Fruit fly (Drosophila melanogaster) whole organism, embryonic: ENCODE data around the gene Chd3.
A peak's percentile ranks its signal among the peaks of the same experiment; 100 is the strongest.

Experiments used
- Ada2b ChIP-seq: fragments of 200-800 bp; sonication (Bioruptor generic); IDR thresholded peaks from 2 replicates; pipeline ENCODE4 v1.3.6; 2022; ENCODE audit warnings: missing biosample characterization, missing genetic modification characterization
- CG11695 ChIP-seq: fragments of 200-800 bp; sonication (Bioruptor generic); IDR thresholded peaks from 3 replicates; pipeline ENCODE4 v1.3.6; 2022; ENCODE audit warnings: missing biosample characterization, missing genetic modification characterization
- CG12104 ChIP-seq: fragments of 200-800 bp; sonication (Bioruptor generic); optimal IDR thresholded peaks from 3 replicates; lab custom pipeline; 2016; ENCODE audit warnings: missing biosample characterization, missing genetic modification characterization
- CG12391 ChIP-seq: fragments of 200-800 bp; sonication (Bioruptor generic); optimal IDR thresholded peaks from 3 replicates; lab custom pipeline; 2018; ENCODE audit warnings: missing biosample characterization, mild to moderate bottlenecking, missing genetic modification characterization, moderate library complexity
- CG12769 ChIP-seq: fragments of 200-800 bp; sonication (Bioruptor generic); optimal IDR thresholded peaks from 2 replicates; lab custom pipeline; 2019; ENCODE audit warnings: missing biosample characterization, mild to moderate bottlenecking, missing genetic modification characterization, moderate library complexity
- CG15011 ChIP-seq: fragments of 200-800 bp; sonication (Bioruptor generic); optimal IDR thresholded peaks from 3 replicates; lab custom pipeline; 2018; ENCODE audit warnings: missing biosample characterization, mild to moderate bottlenecking, missing genetic modification characterization
- CG15269 ChIP-seq: fragments of 200-800 bp; sonication (Bioruptor generic); optimal IDR thresholded peaks from 2 replicates; lab custom pipeline; 2018; ENCODE audit warnings: missing biosample characterization, mild to moderate bottlenecking, missing genetic modification characterization, moderate library complexity
- CG15514 ChIP-seq: fragments of 200-800 bp; sonication (Bioruptor generic); optimal IDR thresholded peaks from 3 replicates; lab custom pipeline; 2017; ENCODE audit warnings: missing biosample characterization, missing genetic modification characterization, mild to moderate bottlenecking, moderate library complexity, missing genetic modification reagents
- CG17385 ChIP-seq: fragments of 200-800 bp; sonication (Bioruptor generic); optimal IDR thresholded peaks from 3 replicates; lab custom pipeline; 2018; ENCODE audit warnings: missing biosample characterization, mild to moderate bottlenecking, missing genetic modification characterization
- CG17612 ChIP-seq: fragments of 200-800 bp; sonication (Bioruptor generic); IDR thresholded peaks from 2 replicates; pipeline ENCODE4 v1.3.6; 2022; ENCODE audit warnings: missing biosample characterization, missing genetic modification characterization
- CG2120 ChIP-seq: fragments of 200-800 bp; sonication (Bioruptor generic); optimal IDR thresholded peaks from 3 replicates; lab custom pipeline; 2016; ENCODE audit warnings: missing biosample characterization, missing genetic modification characterization
- CG2202 ChIP-seq: fragments of 200-800 bp; sonication (Bioruptor generic); optimal IDR thresholded peaks from 2 replicates; lab custom pipeline; 2018; ENCODE audit warnings: missing biosample characterization, mild to moderate bottlenecking, missing genetic modification characterization
- CG30431 ChIP-seq: fragments of 200-800 bp; sonication (Bioruptor generic); optimal IDR thresholded peaks from 2 replicates; lab custom pipeline; 2017; ENCODE audit warnings: missing biosample characterization, missing genetic modification characterization
- CG31441 ChIP-seq: fragments of 200-800 bp; sonication (Bioruptor generic); IDR thresholded peaks from 2 replicates; pipeline ENCODE4 v1.3.6; 2022; ENCODE audit warnings: missing biosample characterization, missing genetic modification characterization
- CG34422 ChIP-seq: fragments of 200-800 bp; sonication (Bioruptor generic); IDR thresholded peaks from 3 replicates; pipeline ENCODE4 v1.3.6; 2022; ENCODE audit warnings: missing biosample characterization, missing genetic modification characterization
- CG6175 ChIP-seq: fragments of 200-800 bp; sonication (Bioruptor generic); IDR thresholded peaks from 3 replicates; pipeline ENCODE4 v1.3.6; 2022; ENCODE audit warnings: missing biosample characterization, missing genetic modification characterization
- CG8765 ChIP-seq: fragments of 200-800 bp; sonication (Bioruptor generic); IDR thresholded peaks from 2 replicates; pipeline ENCODE4 v1.3.6; 2022; ENCODE audit warnings: missing biosample characterization, missing genetic modification characterization
- Chrac-16 ChIP-seq: fragments of 200-800 bp; sonication (Bioruptor generic); optimal IDR thresholded peaks from 3 replicates; lab custom pipeline; 2016; ENCODE audit warnings: missing biosample characterization, missing genetic modification characterization
- D ChIP-seq, 2 experiments: fragments of 200-800 bp in 1 of 2; fragments of >200 bp in 1 of 2; sonication (Bioruptor generic) in 1 of 2; optimal IDR thresholded peaks; 2 replicates in 1 of 2; 3 replicates in 1 of 2; lab custom pipeline; 2017; ENCODE audit warnings: mild to moderate bottlenecking in 1 of 2, missing biosample characterization in 1 of 2, missing genetic modification characterization in 1 of 2, missing genetic modification reagents in 1 of 2
- D19B ChIP-seq: fragments of 200-800 bp; sonication (Bioruptor generic); optimal IDR thresholded peaks from 2 replicates; lab custom pipeline; 2017; ENCODE audit warnings: missing biosample characterization, mild to moderate bottlenecking, missing genetic modification characterization
- Deaf1 ChIP-seq: fragments of 200-800 bp; optimal IDR thresholded peaks from 3 replicates; lab custom pipeline; 2019; ENCODE audit warnings: missing biosample characterization, mild to moderate bottlenecking, missing genetic modification characterization, moderate library complexity
- Fer3 ChIP-seq: fragments of 200-800 bp; sonication (Bioruptor generic); optimal IDR thresholded peaks from 2 replicates; lab custom pipeline; 2018; ENCODE audit warnings: missing biosample characterization, mild to moderate bottlenecking, missing genetic modification characterization, moderate library complexity
- Hmx ChIP-seq: fragments of 200-800 bp; sonication (Bioruptor generic); optimal IDR thresholded peaks from 2 replicates; lab custom pipeline; 2016; ENCODE audit warnings: missing biosample characterization, missing genetic modification characterization
- Jarid2 ChIP-seq: fragments of 200-800 bp; sonication (Bioruptor generic); optimal IDR thresholded peaks from 3 replicates; lab custom pipeline; 2017; ENCODE audit warnings: mild to moderate bottlenecking, missing biosample characterization, missing genetic modification reagents, missing genetic modification characterization
- Kr ChIP-seq: fragments of 200-800 bp; sonication (Bioruptor generic); optimal IDR thresholded peaks from 2 replicates; lab custom pipeline; 2017; ENCODE audit warnings: missing biosample characterization, mild to moderate bottlenecking, missing genetic modification characterization
- Lim3 ChIP-seq: fragments of 200-800 bp; sonication (Bioruptor generic); IDR thresholded peaks from 2 replicates; pipeline ENCODE4 v1.3.6; 2022; ENCODE audit warnings: missing biosample characterization, missing genetic modification characterization
- Lpt ChIP-seq: fragments of >200 bp; optimal IDR thresholded peaks from 2 replicates; lab custom pipeline; 2018; ENCODE audit warnings: missing biosample characterization, missing genetic modification characterization
- Nf-YA ChIP-seq: fragments of 200-800 bp; sonication (Bioruptor generic); IDR thresholded peaks from 2 replicates; pipeline ENCODE4 v1.3.6; 2022; ENCODE audit warnings: missing biosample characterization, missing genetic modification characterization
- Sin3A ChIP-seq: fragments of >200 bp; optimal IDR thresholded peaks from 2 replicates; lab custom pipeline; 2018
- Trl ChIP-seq, 3 experiments: fragments of >200 bp in 2 of 3; fragments of 200-800 bp in 1 of 3; sonication (Bioruptor generic) in 1 of 3; optimal IDR thresholded peaks; 2 replicates in 1 of 3; 3 replicates in 2 of 3; lab custom pipeline; 2016 to 2017; ENCODE audit warnings: missing biosample characterization in 1 of 3, missing genetic modification characterization in 1 of 3
- ab ChIP-seq: fragments of 200-800 bp; sonication (Bioruptor generic); optimal IDR thresholded peaks from 2 replicates; lab custom pipeline; 2016; ENCODE audit warnings: missing biosample characterization, missing genetic modification characterization
- caup ChIP-seq: fragments of 200-800 bp; sonication (Bioruptor generic); optimal IDR thresholded peaks from 3 replicates; lab custom pipeline; 2017; ENCODE audit warnings: missing biosample characterization, mild to moderate bottlenecking, missing genetic modification characterization, moderate library complexity; ENCODE audit not compliant: severe bottlenecking
- dati ChIP-seq: fragments of 200-800 bp; sonication (Bioruptor generic); IDR thresholded peaks from 2 replicates; pipeline ENCODE4 v1.3.6; 2022; ENCODE audit warnings: missing biosample characterization, missing genetic modification characterization
- dmrt99B ChIP-seq: fragments of 200-800 bp; sonication (Bioruptor generic); optimal IDR thresholded peaks from 2 replicates; lab custom pipeline; 2018; ENCODE audit warnings: missing biosample characterization, mild to moderate bottlenecking, missing genetic modification characterization, moderate library complexity
- fd102C ChIP-seq: fragments of 200-800 bp; sonication (Bioruptor generic); optimal IDR thresholded peaks from 2 replicates; lab custom pipeline; 2018; ENCODE audit warnings: missing biosample characterization, mild to moderate bottlenecking, missing genetic modification characterization, moderate library complexity
- fu2 ChIP-seq: fragments of 200-800 bp; sonication (Bioruptor generic); optimal IDR thresholded peaks from 2 replicates; lab custom pipeline; 2016; ENCODE audit warnings: missing biosample characterization, missing genetic modification characterization
- grau ChIP-seq: fragments of 200-800 bp; optimal IDR thresholded peaks from 3 replicates; lab custom pipeline; 2019; ENCODE audit warnings: missing biosample characterization, mild to moderate bottlenecking, missing genetic modification characterization, moderate library complexity
- gro ChIP-seq: fragments of 200-800 bp; sonication (Bioruptor generic); optimal IDR thresholded peaks from 2 replicates; lab custom pipeline; 2016; ENCODE audit warnings: missing biosample characterization, missing genetic modification characterization
- her ChIP-seq: fragments of 200-800 bp; sonication (Bioruptor generic); optimal IDR thresholded peaks from 2 replicates; lab custom pipeline; 2016; ENCODE audit warnings: missing biosample characterization, missing genetic modification characterization
- klu ChIP-seq: fragments of 200-800 bp; sonication (Bioruptor generic); IDR thresholded peaks from 2 replicates; pipeline ENCODE4 v1.3.6; 2022; ENCODE audit warnings: missing biosample characterization, missing genetic modification characterization
- oc ChIP-seq: fragments of 200-800 bp; sonication (Bioruptor generic); optimal IDR thresholded peaks from 2 replicates; lab custom pipeline; 2018; ENCODE audit warnings: missing biosample characterization, mild to moderate bottlenecking, missing genetic modification characterization, moderate library complexity
- prd ChIP-seq, 3 experiments: fragments of >200 bp in 2 of 3; fragments of 200-800 bp in 1 of 3; sonication (Bioruptor generic) in 1 of 3; optimal IDR thresholded peaks in 2 of 3; IDR thresholded peaks in 1 of 3; 2 replicates in 2 of 3; 3 replicates in 1 of 3; pipeline versions ENCODE4 v1.3.6 to Lab custom; 2017 to 2022; ENCODE audit warnings: missing biosample characterization in 1 of 3, missing genetic modification characterization in 1 of 3
- sens-2 ChIP-seq: fragments of 200-800 bp; sonication (Bioruptor generic); IDR thresholded peaks from 2 replicates; pipeline ENCODE4 v1.3.6; 2022; ENCODE audit warnings: missing biosample characterization, missing genetic modification characterization
- shn ChIP-seq: fragments of 200-800 bp; sonication (Bioruptor generic); optimal IDR thresholded peaks from 3 replicates; lab custom pipeline; 2016; ENCODE audit warnings: missing biosample characterization, missing genetic modification characterization
- sug ChIP-seq: fragments of 200-800 bp; optimal IDR thresholded peaks from 2 replicates; lab custom pipeline; 2019; ENCODE audit warnings: missing biosample characterization, mild to moderate bottlenecking, missing genetic modification characterization, moderate library complexity
- tin ChIP-seq: fragments of 200-800 bp; sonication (Bioruptor generic); optimal IDR thresholded peaks from 3 replicates; lab custom pipeline; 2016; ENCODE audit warnings: missing biosample characterization, missing genetic modification characterization
- tio ChIP-seq: fragments of 200-800 bp; sonication (Bioruptor generic); optimal IDR thresholded peaks from 2 replicates; lab custom pipeline; 2017; ENCODE audit warnings: missing biosample characterization, missing genetic modification characterization, inconsistent platforms
- ttk ChIP-seq: fragments of 200-800 bp; sonication (Bioruptor generic); IDR thresholded peaks from 2 replicates; pipeline ENCODE4 v2.1.2; 2022; ENCODE audit warnings: missing biosample characterization, missing genetic modification characterization
- tup ChIP-seq: fragments of 200-800 bp; sonication (Bioruptor generic); optimal IDR thresholded peaks from 2 replicates; lab custom pipeline; 2016; ENCODE audit warnings: missing biosample characterization, mild to moderate bottlenecking, missing genetic modification characterization, moderate library complexity

Chd3 gene

DNA sequence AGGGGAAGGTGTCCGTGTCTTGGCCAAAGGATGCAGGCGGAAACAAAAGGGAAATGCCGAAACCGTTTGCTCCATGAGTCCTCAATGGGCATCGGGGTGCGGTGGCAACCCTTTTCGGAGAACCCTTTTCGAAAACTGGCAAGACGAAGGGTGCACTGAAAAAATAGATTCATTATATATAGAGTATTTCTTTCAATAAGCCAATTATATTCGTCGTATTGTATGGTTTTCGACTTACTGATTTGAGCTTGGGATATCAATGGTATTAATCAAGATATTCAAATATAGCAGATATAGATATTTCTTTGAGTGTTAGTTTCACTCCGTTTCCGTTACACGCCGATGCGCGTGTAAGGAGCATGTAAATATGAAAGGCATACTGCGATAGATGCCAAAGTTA is 4.7 kb upstream of the Chd3 start (continued):
- TF ChIP-seq CG12769 (tag; lab: Kevin White, UChicago) (peak; percentile 3), CG2120 (GFP tag; lab: Kevin White, UChicago) (peak; percentile 35), Ada2b (GFP tag; lab: Robert Waterston, UW) (0 out of 2 replicates have a peak, but pooled peaks have one; percentile 9), CG17385 (GFP tag; lab: Kevin White, UChicago) (no peak)

DNA sequence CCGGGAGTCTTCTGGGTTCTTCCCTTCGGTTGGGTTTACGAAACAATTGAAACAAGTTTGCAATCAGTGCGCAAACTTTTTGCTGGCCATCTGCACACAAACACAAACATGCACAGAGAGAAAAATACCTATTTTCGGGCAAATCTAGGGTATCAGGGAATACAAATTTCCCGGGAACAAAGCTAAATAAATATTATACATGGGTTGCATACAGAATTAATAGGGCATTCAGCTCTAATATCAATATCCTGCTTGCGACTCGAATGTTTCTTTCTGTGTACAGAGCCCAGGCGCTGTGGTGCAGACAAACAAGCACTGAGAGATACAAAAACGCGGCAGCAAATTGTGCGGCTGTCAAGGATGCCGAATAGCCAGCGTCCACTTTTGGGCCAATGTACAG is 2.9 kb upstream of the Chd3 start:
- no peak for TF ChIP-seq sens-2 (GFP tag; lab: Robert Waterston, UW)
- TF ChIP-seq Fer3 (tag; lab: Kevin White, UChicago), result no peak
- TF ChIP-seq klu (GFP tag; lab: Robert Waterston, UW), result no peak
- no peak for TF ChIP-seq Chrac-16 (GFP tag; lab: Kevin White, UChicago)
- TF ChIP-seq her (GFP tag; lab: Kevin White, UChicago), result no peak
- no peak for TF ChIP-seq CG2202 (tag; lab: Kevin White, UChicago)
- no peak for TF ChIP-seq CG6175 (GFP tag; lab: Robert Waterston, UW)
- peak; percentile 51; the same call in 1 of the 3 replicates for TF ChIP-seq CG34422 (GFP tag; lab: Robert Waterston, UW)
- TF ChIP-seq ttk (GFP tag; lab: Robert Waterston, UW), result 0 out of 2 replicates have a peak, but pooled peaks have one; percentile 19
- TF ChIP-seq CG8765, result no peak
- TF ChIP-seq D19B (GFP tag; lab: Kevin White, UChicago), result no peak
- no peak for TF ChIP-seq CG15011 (GFP tag; lab: Kevin White, UChicago)
- no peak for TF ChIP-seq Jarid2 (GFP tag; lab: Kevin White, UChicago)
- TF ChIP-seq Lpt, result no peak
- TF ChIP-seq Trl (optimal IDR thresholded peaks at IDR 0.05; lab: Kevin White, UChicago), result no peak
- peak; percentile 45 for TF ChIP-seq Trl (GFP tag; optimal IDR thresholded peaks at IDR 0.05; lab: Kevin White, UChicago)
- peak; percentile 36 for TF ChIP-seq CG12769 (tag; lab: Kevin White, UChicago)
- no peak for TF ChIP-seq Lim3
- TF ChIP-seq gro (GFP tag; lab: Kevin White, UChicago), result no peak
- TF ChIP-seq fu2 (GFP tag; lab: Kevin White, UChicago), result no peak
- no peak for TF ChIP-seq CG31441 (GFP tag; lab: Robert Waterston, UW)
- TF ChIP-seq fd102C (GFP tag; lab: Kevin White, UChicago), result no peak
- no peak for TF ChIP-seq CG15514 (GFP tag; lab: Kevin White, UChicago)
- no peak for TF ChIP-seq CG12104 (GFP tag; lab: Kevin White, UChicago)
- TF ChIP-seq Sin3A (lab: Kevin White, UChicago), result no peak
- no peak for TF ChIP-seq CG11695
- TF ChIP-seq CG15269 (tag; lab: Kevin White, UChicago), result peak; percentile 1
- no peak for TF ChIP-seq D (optimal IDR thresholded peaks at IDR 0.05; lab: Kevin White, UChicago)
- TF ChIP-seq D (GFP tag; optimal IDR thresholded peaks at IDR 0.05; lab: Kevin White, UChicago), result no peak
- TF ChIP-seq Hmx (GFP tag; lab: Kevin White, UChicago), result no peak
- TF ChIP-seq tin (GFP tag; lab: Kevin White, UChicago), result no peak
- no peak for TF ChIP-seq Nf-YA (GFP tag; lab: Robert Waterston, UW)
- no peak for TF ChIP-seq dati (GFP tag; lab: Robert Waterston, UW)
- TF ChIP-seq sug (tag; lab: Kevin White, UChicago), result no peak
- TF ChIP-seq CG12391, result no peak
- no peak for TF ChIP-seq caup
- peak; percentile 12 for TF ChIP-seq tio (GFP tag; lab: Kevin White, UChicago)
- TF ChIP-seq dmrt99B (tag; lab: Kevin White, UChicago), result peak; percentile 14
- peak; percentile 10 for TF ChIP-seq grau (tag; lab: Kevin White, UChicago)
- TF ChIP-seq oc, result no peak
- no peak for TF ChIP-seq tup (GFP tag; lab: Kevin White, UChicago)
- TF ChIP-seq CG30431, result no peak
- no peak for TF ChIP-seq Kr (GFP tag; lab: Kevin White, UChicago)
- no peak for TF ChIP-seq CG17612 (GFP tag; lab: Robert Waterston, UW)
- no peak for TF ChIP-seq shn (GFP tag; lab: Kevin White, UChicago)
- no peak for TF ChIP-seq prd (optimal IDR thresholded peaks at IDR 0.05; lab: Kevin White, UChicago)
- TF ChIP-seq prd (GFP tag; IDR thresholded peaks at IDR 0.05; lab: Robert Waterston, UW), result peak; percentile 70; the same call in 2 of the 3 replicates
- no peak for TF ChIP-seq Deaf1 (tag; lab: Kevin White, UChicago)
- TF ChIP-seq ab (GFP tag; lab: Kevin White, UChicago), result no peak
